Worm (Caenorhabditis elegans) whole organism, L1 larva: ENCODE measurements around the gene bcl-7.

ENCODE experiments used
- C34B4.2 ChIP-seq: sonication (generic microtip); optimal IDR thresholded peaks from 2 replicates; lab custom pipeline; 2017; ENCODE audit warnings: mild to moderate bottlenecking, missing genetic modification characterization, missing compliant biosample characterization
- F16B12.6 ChIP-seq: fragments of 150-350 bp; optimal IDR thresholded peaks from 2 replicates; lab custom pipeline; 2014; ENCODE audit warnings: missing biosample characterization, missing genetic modification characterization
- Y116A8C.19 ChIP-seq: sonication (generic microtip); optimal IDR thresholded peaks from 2 replicates; lab custom pipeline; 2016; ENCODE audit warnings: missing compliant biosample characterization, missing genetic modification characterization, borderline replicate concordance
- aha-1 ChIP-seq: fragments of 150-350 bp; optimal IDR thresholded peaks from 2 replicates; lab custom pipeline; 2014; ENCODE audit warnings: missing biosample characterization, missing genetic modification characterization
- alr-1 ChIP-seq: fragments of 200-800 bp; sonication (Bioruptor generic); optimal IDR thresholded peaks from 2 replicates; lab custom pipeline; 2018; ENCODE audit warnings: borderline replicate concordance, mild to moderate bottlenecking, missing genetic modification characterization, missing compliant biosample characterization
- ama-1 ChIP-seq: fragments of 150-350 bp; optimal IDR thresholded peaks from 2 replicates; lab custom pipeline; 2014
- ceh-88 ChIP-seq: fragments of 200-800 bp; sonication (Bioruptor generic); IDR thresholded peaks from 2 replicates; pipeline ENCODE4 v1.3.6; 2022; ENCODE audit warnings: missing genetic modification characterization, missing compliant biosample characterization
- ceh-90 ChIP-seq: sonication (generic microtip); optimal IDR thresholded peaks from 2 replicates; lab custom pipeline; 2016; ENCODE audit warnings: missing genetic modification characterization, missing compliant biosample characterization
- ces-1 ChIP-seq: fragments of 150-350 bp; optimal IDR thresholded peaks from 2 replicates; lab custom pipeline; 2014; ENCODE audit warnings: missing biosample characterization, missing genetic modification reagents, missing genetic modification characterization
- dpl-1 ChIP-seq, 3 experiments: fragments of 150-350 bp in 2 of 3; sonication (generic microtip) in 1 of 3; optimal IDR thresholded peaks; 2 replicates each; lab custom pipeline; 2014 to 2017; ENCODE audit warnings: missing biosample characterization in 3 of 3, missing genetic modification characterization in 3 of 3, missing genetic modification reagents in 3 of 3
- efl-1 ChIP-seq, 4 experiments: fragments of 150-350 bp; optimal IDR thresholded peaks in 3 of 4; peaks in 1 of 4; 1 replicate in 1 of 4; 2 replicates in 3 of 4; lab custom pipeline; 2014; ENCODE audit warnings: missing biosample characterization in 2 of 4, missing genetic modification characterization in 2 of 4, missing genetic modification reagents in 2 of 4
- efl-3 ChIP-seq: fragments of 200-800 bp; sonication (Bioruptor generic); optimal IDR thresholded peaks from 2 replicates; lab custom pipeline; 2018; ENCODE audit warnings: mild to moderate bottlenecking, missing genetic modification characterization, missing compliant biosample characterization
- egl-13 ChIP-seq: sonication (generic microtip); optimal IDR thresholded peaks from 2 replicates; lab custom pipeline; 2016; ENCODE audit warnings: missing genotype, missing genetic modification reagents, missing genetic modification characterization, missing compliant biosample characterization
- elt-2 ChIP-seq: sonication (generic microtip); optimal IDR thresholded peaks from 2 replicates; lab custom pipeline; 2016; ENCODE audit warnings: missing genetic modification characterization, mild to moderate bottlenecking, inconsistent platforms, missing compliant biosample characterization, missing genetic modification reagents
- elt-3 ChIP-seq, 6 experiments: fragments of 150-350 bp in 1 of 6; sonication (generic microtip); optimal IDR thresholded peaks; 2 replicates each; lab custom pipeline; 2017 to 2018; ENCODE audit warnings: missing biosample characterization in 6 of 6, missing genetic modification characterization in 6 of 6, inconsistent platforms in 1 of 6
- ets-5 ChIP-seq: fragments of 200-800 bp; sonication (Bioruptor generic); IDR thresholded peaks from 2 replicates; pipeline ENCODE4 v1.3.6; 2022; ENCODE audit warnings: missing genetic modification characterization, missing compliant biosample characterization
- fkh-10 ChIP-seq: sonication (generic microtip); optimal IDR thresholded peaks from 2 replicates; lab custom pipeline; 2017; ENCODE audit warnings: missing biosample characterization, missing genetic modification reagents, missing genetic modification characterization
- fos-1 ChIP-seq: fragments of 150-350 bp; optimal IDR thresholded peaks from 2 replicates; lab custom pipeline; 2014; ENCODE audit warnings: missing biosample characterization, missing genetic modification characterization
- hpl-2 ChIP-seq: fragments of 150-350 bp; optimal IDR thresholded peaks from 2 replicates; lab custom pipeline; 2014; ENCODE audit warnings: missing biosample characterization, missing genetic modification reagents, missing genetic modification characterization
- isw-1 ChIP-seq: fragments of 200-800 bp; sonication (Bioruptor generic); IDR thresholded peaks from 2 replicates; pipeline ENCODE4 v1.3.6; 2022; ENCODE audit warnings: missing genetic modification characterization, missing compliant biosample characterization
- lin-15B ChIP-seq: fragments of 150-350 bp; sonication (generic microtip); optimal IDR thresholded peaks from 3 replicates; lab custom pipeline; 2014; ENCODE audit warnings: missing biosample characterization, missing genetic modification characterization
- lin-35 ChIP-seq, 2 experiments: fragments of 150-350 bp; optimal IDR thresholded peaks; 2 replicates each; lab custom pipeline; 2014; ENCODE audit warnings: missing biosample characterization in 2 of 2, missing genetic modification characterization in 2 of 2, missing genetic modification reagents in 2 of 2
- lin-39 ChIP-seq: fragments of 150-350 bp; optimal IDR thresholded peaks from 2 replicates; lab custom pipeline; 2014; ENCODE audit warnings: missing biosample characterization, missing genetic modification reagents, missing genetic modification characterization
- lsy-2 ChIP-seq, 2 experiments: fragments of 150-350 bp; optimal IDR thresholded peaks; 2 replicates each; lab custom pipeline; 2014; ENCODE audit warnings: missing biosample characterization in 2 of 2, missing genetic modification characterization in 2 of 2
- mdl-1 ChIP-seq, 2 experiments: fragments of 150-350 bp; optimal IDR thresholded peaks; 2 replicates each; lab custom pipeline; 2014 to 2017; ENCODE audit warnings: missing biosample characterization in 2 of 2, missing genetic modification characterization in 2 of 2, inconsistent platforms in 1 of 2
- mef-2 ChIP-seq: fragments of 150-350 bp; optimal IDR thresholded peaks from 2 replicates; lab custom pipeline; 2014; ENCODE audit warnings: missing biosample characterization, missing genetic modification characterization
- mep-1 ChIP-seq: fragments of 150-350 bp; optimal IDR thresholded peaks from 2 replicates; lab custom pipeline; 2014; ENCODE audit warnings: missing biosample characterization, missing genetic modification characterization
- nhr-11 ChIP-seq: fragments of 150-350 bp; optimal IDR thresholded peaks from 2 replicates; lab custom pipeline; 2014; ENCODE audit warnings: missing biosample characterization, missing genetic modification characterization
- nhr-19 ChIP-seq: fragments of 200-800 bp; sonication (Bioruptor generic); conservative IDR thresholded peaks from 2 replicates; pipeline ENCODE4 v1.3.6; 2022; ENCODE audit warnings: missing genetic modification characterization, missing compliant biosample characterization
- nhr-237 ChIP-seq: fragments of 150-350 bp; optimal IDR thresholded peaks from 2 replicates; lab custom pipeline; 2014; ENCODE audit warnings: missing biosample characterization, missing genetic modification characterization
- nhr-28 ChIP-seq: fragments of 150-350 bp; optimal IDR thresholded peaks from 2 replicates; lab custom pipeline; 2014; ENCODE audit warnings: missing biosample characterization, missing genetic modification characterization
- nhr-47 ChIP-seq: sonication (generic microtip); optimal IDR thresholded peaks from 2 replicates; lab custom pipeline; 2016; ENCODE audit warnings: mild to moderate bottlenecking, missing genetic modification characterization, moderate library complexity, missing compliant biosample characterization
- nhr-77 ChIP-seq: fragments of 150-350 bp; optimal IDR thresholded peaks from 2 replicates; lab custom pipeline; 2014; ENCODE audit warnings: missing biosample characterization, missing genetic modification characterization
- nhr-84 ChIP-seq: sonication (generic microtip); optimal IDR thresholded peaks from 2 replicates; lab custom pipeline; 2017; ENCODE audit warnings: missing biosample characterization, missing genetic modification characterization
- nhr-85 ChIP-seq: sonication (generic microtip); peaks from one replicate; lab custom pipeline; 2016; ENCODE audit warnings: missing genetic modification characterization, inconsistent platforms, missing compliant biosample characterization
- nhr-90 ChIP-seq: sonication (generic microtip); optimal IDR thresholded peaks from 2 replicates; lab custom pipeline; 2016; ENCODE audit warnings: mild to moderate bottlenecking, missing genetic modification characterization, missing compliant biosample characterization; ENCODE audit not compliant: poor library complexity
- pag-3 ChIP-seq: sonication (generic microtip); optimal IDR thresholded peaks from 2 replicates; lab custom pipeline; 2017; ENCODE audit warnings: missing genetic modification characterization, mild to moderate bottlenecking, missing compliant biosample characterization, antibody characterized with exemption, borderline replicate concordance; ENCODE audit not compliant: insufficient read depth
- pax-3 ChIP-seq: fragments of 200-800 bp; sonication (Bioruptor generic); optimal IDR thresholded peaks from 2 replicates; lab custom pipeline; 2018; ENCODE audit warnings: mild to moderate bottlenecking, missing genetic modification characterization, moderate library complexity, missing compliant biosample characterization
- pqm-1 ChIP-seq: sonication (generic microtip); optimal IDR thresholded peaks from 3 replicates; lab custom pipeline; 2017; ENCODE audit warnings: missing biosample characterization, missing genetic modification characterization
- rnt-1 ChIP-seq: sonication (generic microtip); optimal IDR thresholded peaks from 2 replicates; lab custom pipeline; 2016; ENCODE audit warnings: mild to moderate bottlenecking, missing genetic modification characterization, moderate library complexity, missing compliant biosample characterization
- snpc-4 ChIP-seq: fragments of 150-350 bp; optimal IDR thresholded peaks from 2 replicates; lab custom pipeline; 2014; ENCODE audit warnings: missing biosample characterization, missing genetic modification characterization
- sox-4 ChIP-seq: sonication (generic microtip); optimal IDR thresholded peaks from 2 replicates; lab custom pipeline; 2016; ENCODE audit warnings: missing genetic modification characterization, missing compliant biosample characterization
- sup-37 ChIP-seq: fragments of 200-800 bp; sonication (Bioruptor generic); optimal IDR thresholded peaks from 2 replicates; lab custom pipeline; 2018; ENCODE audit warnings: mild to moderate bottlenecking, missing genetic modification characterization, missing compliant biosample characterization
- swsn-7 ChIP-seq: sonication (generic microtip); optimal IDR thresholded peaks from 2 replicates; lab custom pipeline; 2016; ENCODE audit warnings: missing genetic modification characterization, missing compliant biosample characterization
- tlp-1 ChIP-seq: fragments of 150-350 bp; optimal IDR thresholded peaks from 2 replicates; lab custom pipeline; 2014; ENCODE audit warnings: missing biosample characterization, missing genetic modification characterization
- unc-130 ChIP-seq: fragments of 150-350 bp; optimal IDR thresholded peaks from 2 replicates; lab custom pipeline; 2017; ENCODE audit warnings: missing biosample characterization, missing genetic modification characterization, inconsistent platforms
- unc-30 ChIP-seq: sonication (generic microtip); optimal IDR thresholded peaks from 2 replicates; lab custom pipeline; 2017; ENCODE audit warnings: missing biosample characterization, missing genetic modification characterization
- unc-62 ChIP-seq: fragments of 150-350 bp; optimal IDR thresholded peaks from 2 replicates; lab custom pipeline; 2014; ENCODE audit warnings: missing biosample characterization, missing genetic modification reagents, missing genetic modification characterization
- xbp-1 ChIP-seq: sonication (generic microtip); optimal IDR thresholded peaks from 2 replicates; lab custom pipeline; 2016; ENCODE audit warnings: missing genetic modification characterization, missing compliant biosample characterization
- zag-1 ChIP-seq: fragments of 150-350 bp; optimal IDR thresholded peaks from 2 replicates; lab custom pipeline; 2014; ENCODE audit warnings: missing biosample characterization, missing genetic modification characterization
- ztf-11 ChIP-seq, 2 experiments: sonication (generic microtip); optimal IDR thresholded peaks; 2 replicates each; lab custom pipeline; 2016 to 2017; ENCODE audit warnings: missing genetic modification characterization in 2 of 2, missing biosample characterization in 1 of 2, missing compliant biosample characterization in 1 of 2
- ztf-4 ChIP-seq: fragments of 150-350 bp; optimal IDR thresholded peaks from 2 replicates; lab custom pipeline; 2014; ENCODE audit warnings: missing biosample characterization, missing genetic modification characterization

The bcl-7 gene

ce11 chrIII:5921067-5921678 is 4.7 kb upstream of the bcl-7 start (continued):
- TF ChIP-seq nhr-84 (tag; lab: Kevin White, UChicago) (no peak), fos-1 (tag; lab: Kevin White, UChicago) (no peak), sup-37 (GFP tag; lab: Kevin White, UChicago) (no peak), ceh-88 (GFP tag; lab: Robert Waterston, UW) (no peak), ces-1 (GFP tag; lab: Kevin White, UChicago) (no peak), snpc-4 (no peak), ets-5 (no peak), ceh-90 (tag; lab: Kevin White, UChicago) (no peak), nhr-85 (tag; lab: Kevin White, UChicago) (peak; percentile 92), rnt-1 (tag; lab: Kevin White, UChicago) (no peak), F16B12.6 (tag; lab: Kevin White, UChicago) (no peak), nhr-90 (peak; percentile 63), efl-3 (no peak), C34B4.2 (no peak), isw-1 (no peak), hpl-2 (GFP tag; lab: Kevin White, UChicago) (no peak), mef-2 (no peak), nhr-237 (tag; lab: Kevin White, UChicago) (no peak), nhr-47 (tag; lab: Kevin White, UChicago) (peak; percentile 44), tlp-1 (no peak), lin-15B (tag; lab: Kevin White, UChicago) (no peak), ztf-4 (tag; lab: Kevin White, UChicago) (peak; percentile 7), swsn-7 (tag; lab: Kevin White, UChicago) (no peak), unc-30 (tag; lab: Kevin White, UChicago) (no peak), nhr-11 (no peak), alr-1 (tag; lab: Kevin White, UChicago) (no peak), pax-3 (tag; lab: Kevin White, UChicago) (no peak), fkh-10 (GFP tag; lab: Kevin White, UChicago) (no peak), aha-1 (tag; lab: Kevin White, UChicago) (no peak), elt-2 (no peak), mep-1 (tag; lab: Kevin White, UChicago) (no peak), efl-1 (optimal IDR thresholded peaks at IDR 0.05; lab: Kevin White, UChicago) (no peak), efl-1 (GFP tag; optimal IDR thresholded peaks at IDR 0.05 in 1 of 2; lab: Kevin White, UChicago) (peak in 1 of 2 experiments; percentile 92), nhr-19 (peak; percentile 54), xbp-1 (tag; lab: Kevin White, UChicago) (no peak), Y116A8C.19 (tag; lab: Kevin White, UChicago) (no peak), unc-62 (GFP tag; lab: Kevin White, UChicago) (no peak), lsy-2 (tag; optimal IDR thresholded peaks at IDR 0.05; lab: Kevin White, UChicago) (no peak), pag-3 (no peak), mdl-1 (tag; optimal IDR thresholded peaks at IDR 0.05; lab: Kevin White, UChicago) (peak in 1 of 2 experiments; percentile 67), unc-130 (no peak), ama-1 (lab: Kevin White, UChicago) (no peak), zag-1 (tag; lab: Kevin White, UChicago) (no peak), dpl-1 (GFP tag; optimal IDR thresholded peaks at IDR 0.05; lab: Kevin White, UChicago) (peak in 1 of 3 experiments; percentile 0)

- TF ChIP-seq lin-39 (tag; lab: Kevin White, UChicago): no peak
- TF ChIP-seq lin-15B (tag; lab: Kevin White, UChicago): no peak
- no peak for TF ChIP-seq ama-1 (lab: Kevin White, UChicago)
- no peak for TF ChIP-seq ceh-88 (GFP tag; lab: Robert Waterston, UW)
- no peak for TF ChIP-seq pqm-1 (tag; lab: Kevin White, UChicago)
- no peak for TF ChIP-seq Y116A8C.19 (tag; lab: Kevin White, UChicago)
- no peak for TF ChIP-seq nhr-28
- no peak for TF ChIP-seq ztf-11 (tag; optimal IDR thresholded peaks at IDR 0.05; lab: Kevin White, UChicago)
- TF ChIP-seq unc-30 (tag; lab: Kevin White, UChicago): no peak
- no peak for TF ChIP-seq pag-3
- no peak for TF ChIP-seq sox-4 (tag; lab: Kevin White, UChicago)
- TF ChIP-seq nhr-19: peak; percentile 76
- peak in 2 of 6 experiments; percentile 45 to 73 for TF ChIP-seq elt-3 (tag; optimal IDR thresholded peaks at IDR 0.05; lab: Kevin White, UChicago)
- no peak for TF ChIP-seq elt-2
- TF ChIP-seq aha-1 (tag; lab: Kevin White, UChicago): no peak
- peak in 1 of 2 experiments; percentile 40 for TF ChIP-seq lin-35 (GFP tag; optimal IDR thresholded peaks at IDR 0.05; lab: Kevin White, UChicago)
- TF ChIP-seq swsn-7 (tag; lab: Kevin White, UChicago): no peak
- no peak for TF ChIP-seq nhr-77 (tag; lab: Kevin White, UChicago)
- TF ChIP-seq egl-13 (tag; lab: Kevin White, UChicago): no peak
- TF ChIP-seq sup-37 (GFP tag; lab: Kevin White, UChicago): no peak
These were observed 3.6 kb upstream of the bcl-7 start for ce11 chrIII:5922236-5922635.
